Fruit fly (Drosophila melanogaster): Measurements from ENCODE around the gene CG46310.

- no peak for TF ChIP-seq insv (optimal IDR thresholded peaks at IDR 0.05)
- TF ChIP-seq Sin3A (optimal IDR thresholded peaks at IDR 0.05) = no peak
- TF ChIP-seq psq (optimal IDR thresholded peaks at IDR 0.05) = no peak
- no peak for TF ChIP-seq h (optimal IDR thresholded peaks at IDR 0.05)
- no peak for TF ChIP-seq Myc (optimal IDR thresholded peaks at IDR 0.05)
- no peak for TF ChIP-seq ttk (optimal IDR thresholded peaks at IDR 0.05)
Observed at dm6 chr3R:23127796-23128195, 45.9 kb upstream of the CG46310 start, which contains the start of gene CG31457.

All from Kc167 (cell line).